Fruit fly (Drosophila melanogaster) whole organism, prepupa: ENCODE data around the gene CG3149.

Experiments
- CG10631 ChIP-seq: fragments of 200-800 bp; sonication (Bioruptor generic); optimal IDR thresholded peaks from 2 replicates; lab custom pipeline; 2016; ENCODE audit warnings: missing biosample characterization, missing genetic modification characterization
- CG10669 ChIP-seq: fragments of 200-800 bp; sonication (Bioruptor generic); optimal IDR thresholded peaks from 3 replicates; lab custom pipeline; 2018; ENCODE audit warnings: missing biosample characterization, mild to moderate bottlenecking, missing genetic modification characterization, moderate library complexity
- CG11294 ChIP-seq: fragments of 200-800 bp; sonication (Bioruptor generic); IDR thresholded peaks from 2 replicates; pipeline ENCODE4 v1.3.6; 2022; ENCODE audit warnings: missing biosample characterization, missing genetic modification characterization
- CG11762 ChIP-seq: fragments of 200-800 bp; sonication (Bioruptor generic); optimal IDR thresholded peaks from 3 replicates; lab custom pipeline; 2016; ENCODE audit warnings: missing biosample characterization, missing genetic modification characterization; ENCODE audit not compliant: insufficient read depth
- CG15336 ChIP-seq: fragments of 200-800 bp; sonication (Bioruptor generic); IDR thresholded peaks from 2 replicates; pipeline ENCODE4 v1.3.6; 2022; ENCODE audit warnings: missing biosample characterization, missing genetic modification characterization
- CG1621 ChIP-seq: fragments of 200-800 bp; sonication (Bioruptor generic); optimal IDR thresholded peaks from 3 replicates; lab custom pipeline; 2018; ENCODE audit warnings: missing biosample characterization, mild to moderate bottlenecking, missing genetic modification characterization
- CG16779 ChIP-seq: fragments of 200-800 bp; sonication (Bioruptor generic); optimal IDR thresholded peaks from 3 replicates; lab custom pipeline; 2017; ENCODE audit warnings: missing biosample characterization, mild to moderate bottlenecking, missing genetic modification characterization
- CG31627 ChIP-seq: fragments of 200-800 bp; sonication (Bioruptor generic); optimal IDR thresholded peaks from 3 replicates; lab custom pipeline; 2016; ENCODE audit warnings: missing biosample characterization, missing genetic modification characterization
- CG32006 ChIP-seq: fragments of 200-800 bp; sonication (Bioruptor generic); optimal IDR thresholded peaks from 3 replicates; lab custom pipeline; 2017; ENCODE audit warnings: missing biosample characterization, mild to moderate bottlenecking, missing genetic modification characterization
- CG3919 ChIP-seq: fragments of 200-800 bp; sonication (Bioruptor generic); optimal IDR thresholded peaks from 3 replicates; lab custom pipeline; 2016; ENCODE audit warnings: missing biosample characterization, missing genetic modification characterization
- CG4318 ChIP-seq: fragments of 200-800 bp; sonication (Bioruptor generic); optimal IDR thresholded peaks from 3 replicates; lab custom pipeline; 2017; ENCODE audit warnings: missing biosample characterization, mild to moderate bottlenecking, missing genetic modification characterization
- CG6163 ChIP-seq: fragments of 200-800 bp; sonication (Bioruptor generic); IDR thresholded peaks from 3 replicates; pipeline ENCODE4 v1.3.6; 2022; ENCODE audit warnings: missing biosample characterization, missing genetic modification characterization
- CG6276 ChIP-seq: fragments of 200-800 bp; sonication (Bioruptor generic); optimal IDR thresholded peaks from 2 replicates; lab custom pipeline; 2017; ENCODE audit warnings: missing biosample characterization, mild to moderate bottlenecking, missing genetic modification characterization
- CG6854 ChIP-seq: fragments of 200-800 bp; sonication (Bioruptor generic); optimal IDR thresholded peaks from 2 replicates; lab custom pipeline; 2017; ENCODE audit warnings: missing biosample characterization, mild to moderate bottlenecking, missing genetic modification characterization
- CG7368 ChIP-seq: fragments of 200-800 bp; sonication (Bioruptor generic); optimal IDR thresholded peaks from 3 replicates; lab custom pipeline; 2016; ENCODE audit warnings: missing biosample characterization, missing genetic modification characterization
- CG8119 ChIP-seq: fragments of 200-800 bp; sonication (Bioruptor generic); IDR thresholded peaks from 3 replicates; pipeline ENCODE4 v1.3.6; 2022; ENCODE audit warnings: missing biosample characterization, missing genetic modification characterization
- CG8319 ChIP-seq: fragments of 200-800 bp; sonication (Bioruptor generic); optimal IDR thresholded peaks from 3 replicates; lab custom pipeline; 2016; ENCODE audit warnings: missing biosample characterization, missing genetic modification characterization
- CG8632 ChIP-seq: fragments of 200-800 bp; sonication (Bioruptor generic); optimal IDR thresholded peaks from 3 replicates; lab custom pipeline; 2016; ENCODE audit warnings: missing biosample characterization, missing genetic modification characterization
- Eip75B ChIP-seq: fragments of 200-800 bp; sonication (Bioruptor generic); optimal IDR thresholded peaks from 3 replicates; lab custom pipeline; 2016; ENCODE audit warnings: missing biosample characterization, missing genetic modification characterization
- Eip93F ChIP-seq: fragments of 200-800 bp; sonication (Bioruptor generic); optimal IDR thresholded peaks from 2 replicates; lab custom pipeline; 2016; ENCODE audit warnings: missing biosample characterization, mild to moderate bottlenecking, missing genetic modification characterization
- Ets96B ChIP-seq: fragments of 200-800 bp; optimal IDR thresholded peaks from 2 replicates; lab custom pipeline; 2019; ENCODE audit warnings: missing biosample characterization, mild to moderate bottlenecking, missing genetic modification characterization, moderate library complexity
- Gug ChIP-seq: fragments of 200-800 bp; sonication (Bioruptor generic); IDR thresholded peaks from 2 replicates; pipeline ENCODE4 v1.3.6; 2022; ENCODE audit warnings: missing biosample characterization, missing genetic modification characterization
- Hr4 ChIP-seq: fragments of 200-800 bp; sonication (Bioruptor generic); optimal IDR thresholded peaks from 3 replicates; lab custom pipeline; 2016; ENCODE audit warnings: missing biosample characterization, missing genetic modification characterization
- Met ChIP-seq: fragments of 200-800 bp; sonication (Bioruptor generic); optimal IDR thresholded peaks from 3 replicates; lab custom pipeline; 2016; ENCODE audit warnings: missing biosample characterization, missing genetic modification characterization
- OdsH ChIP-seq: fragments of 200-800 bp; sonication (Bioruptor generic); optimal IDR thresholded peaks from 3 replicates; lab custom pipeline; 2016; ENCODE audit warnings: missing biosample characterization, missing genetic modification characterization
- Smox ChIP-seq: fragments of 200-800 bp; sonication (Bioruptor generic); optimal IDR thresholded peaks from 3 replicates; lab custom pipeline; 2016; ENCODE audit warnings: missing biosample characterization, missing genetic modification characterization
- Sox102F ChIP-seq: fragments of 200-800 bp; sonication (Bioruptor generic); optimal IDR thresholded peaks from 2 replicates; lab custom pipeline; 2016; ENCODE audit warnings: missing biosample characterization, mild to moderate bottlenecking, missing genetic modification characterization
- Sox14 ChIP-seq: fragments of 200-800 bp; sonication (Bioruptor generic); optimal IDR thresholded peaks from 3 replicates; lab custom pipeline; 2016; ENCODE audit warnings: missing biosample characterization, missing genetic modification characterization
- Sox15 ChIP-seq: fragments of 200-800 bp; sonication (Bioruptor generic); optimal IDR thresholded peaks from 3 replicates; lab custom pipeline; 2016; ENCODE audit warnings: missing biosample characterization, missing genetic modification characterization
- achi ChIP-seq: fragments of 200-800 bp; sonication (Bioruptor generic); optimal IDR thresholded peaks from 3 replicates; lab custom pipeline; 2016; ENCODE audit warnings: missing biosample characterization, missing genetic modification characterization
- acj6 ChIP-seq: fragments of 200-800 bp; sonication (Bioruptor generic); optimal IDR thresholded peaks from 3 replicates; lab custom pipeline; 2016; ENCODE audit warnings: missing biosample characterization, missing genetic modification characterization
- cyc ChIP-seq: fragments of 200-800 bp; sonication (Bioruptor generic); optimal IDR thresholded peaks from 3 replicates; lab custom pipeline; 2016; ENCODE audit warnings: missing biosample characterization, missing genetic modification characterization
- dac ChIP-seq: fragments of 200-800 bp; sonication (Bioruptor generic); optimal IDR thresholded peaks from 2 replicates; lab custom pipeline; 2017; ENCODE audit warnings: missing biosample characterization, mild to moderate bottlenecking, missing genetic modification characterization
- dsx ChIP-seq: fragments of 200-800 bp; optimal IDR thresholded peaks from 3 replicates; lab custom pipeline; 2019; ENCODE audit warnings: missing biosample characterization, mild to moderate bottlenecking, missing genetic modification characterization, moderate library complexity; ENCODE audit not compliant: poor library complexity, severe bottlenecking
- eg ChIP-seq: fragments of 200-800 bp; sonication (Bioruptor generic); IDR thresholded peaks from 3 replicates; pipeline ENCODE4 v1.3.6; 2022; ENCODE audit warnings: missing biosample characterization, missing genetic modification characterization
- esn ChIP-seq: fragments of 200-800 bp; sonication (Bioruptor generic); optimal IDR thresholded peaks from 2 replicates; lab custom pipeline; 2016; ENCODE audit warnings: missing biosample characterization, mild to moderate bottlenecking, missing genetic modification characterization, moderate library complexity
- fd59A ChIP-seq: fragments of 200-800 bp; sonication (Bioruptor generic); optimal IDR thresholded peaks from 2 replicates; lab custom pipeline; 2017; ENCODE audit warnings: missing biosample characterization, mild to moderate bottlenecking, missing genetic modification characterization, missing genetic modification reagents
- lz ChIP-seq: fragments of 200-800 bp; sonication (Bioruptor generic); optimal IDR thresholded peaks from 3 replicates; lab custom pipeline; 2016; ENCODE audit warnings: missing biosample characterization, missing genetic modification characterization
- net ChIP-seq: fragments of 200-800 bp; sonication (Bioruptor generic); optimal IDR thresholded peaks from 3 replicates; lab custom pipeline; 2016; ENCODE audit warnings: missing biosample characterization, missing genetic modification characterization
- pdm3 ChIP-seq: fragments of 200-800 bp; sonication (Bioruptor generic); optimal IDR thresholded peaks from 3 replicates; lab custom pipeline; 2016; ENCODE audit warnings: missing biosample characterization, missing genetic modification characterization
- spab ChIP-seq: fragments of 200-800 bp; sonication (Bioruptor generic); optimal IDR thresholded peaks from 2 replicates; lab custom pipeline; 2017; ENCODE audit warnings: missing biosample characterization, mild to moderate bottlenecking, missing genetic modification characterization, missing genetic modification reagents
- ss ChIP-seq, 2 experiments: fragments of 200-800 bp; sonication (Bioruptor generic); optimal IDR thresholded peaks; 2 replicates in 1 of 2; 3 replicates in 1 of 2; lab custom pipeline; 2017 to 2018; ENCODE audit warnings: mild to moderate bottlenecking in 2 of 2, missing biosample characterization in 2 of 2, missing genetic modification characterization in 2 of 2, moderate library complexity in 1 of 2
- svp ChIP-seq: fragments of 200-800 bp; sonication (Bioruptor generic); peaks from one replicate; lab custom pipeline; 2016; ENCODE audit warnings: missing biosample characterization, missing genetic modification characterization
- topi ChIP-seq: fragments of 200-800 bp; sonication (Bioruptor generic); optimal IDR thresholded peaks from 3 replicates; lab custom pipeline; 2016; ENCODE audit warnings: missing biosample characterization, missing genetic modification characterization
- vri ChIP-seq: fragments of 200-800 bp; sonication (Bioruptor generic); optimal IDR thresholded peaks from 3 replicates; lab custom pipeline; 2016; ENCODE audit warnings: missing biosample characterization, mild to moderate bottlenecking, missing genetic modification characterization

The CG3149 gene

dm6 chrX:5648437-5648959, 46.5 kb downstream of the CG3149 start, which contains the start of gene OtopLa (continued):
- TF ChIP-seq Smox (GFP tag; lab: Kevin White, UChicago), result peak; percentile 58
- TF ChIP-seq Ets96B (tag; lab: Kevin White, UChicago), result peak; percentile 67
- TF ChIP-seq CG6276 (GFP tag; lab: Kevin White, UChicago), result peak; percentile 71
- peak; percentile 65 for TF ChIP-seq esn (GFP tag; lab: Kevin White, UChicago)
- TF ChIP-seq fd59A, result peak; percentile 61
- TF ChIP-seq CG8319, result peak; percentile 53
- TF ChIP-seq Hr4, result peak; percentile 87
- TF ChIP-seq Sox14 (GFP tag; lab: Kevin White, UChicago), result peak; percentile 58
- TF ChIP-seq Met (GFP tag; lab: Kevin White, UChicago), result peak; percentile 67
- TF ChIP-seq dsx, result peak; percentile 69
- TF ChIP-seq CG8119, result peak; percentile 86
- TF ChIP-seq Gug (GFP tag; lab: Robert Waterston, UW), result peak; percentile 82
- peak; percentile 55 for TF ChIP-seq topi (GFP tag; lab: Kevin White, UChicago)
- TF ChIP-seq spab, result peak; percentile 64
- peak; percentile 55 for TF ChIP-seq CG7368
- peak; percentile 79 for TF ChIP-seq CG3919 (GFP tag; lab: Kevin White, UChicago)
- peak; percentile 72 for TF ChIP-seq acj6 (GFP tag; lab: Kevin White, UChicago)
- peak; percentile 76 for TF ChIP-seq pdm3 (GFP tag; lab: Kevin White, UChicago)
- TF ChIP-seq achi (GFP tag; lab: Kevin White, UChicago), result peak; percentile 70
- TF ChIP-seq CG8632 (GFP tag; lab: Kevin White, UChicago), result peak; percentile 59
- peak; percentile 84 for TF ChIP-seq CG32006 (GFP tag; lab: Kevin White, UChicago)
- TF ChIP-seq lz, result peak; percentile 73
- peak; percentile 73 for TF ChIP-seq CG16779
- peak; percentile 75 for TF ChIP-seq OdsH (GFP tag; lab: Kevin White, UChicago)
- peak; percentile 9 for TF ChIP-seq vri (GFP tag; lab: Kevin White, UChicago)
- TF ChIP-seq cyc (GFP tag; lab: Kevin White, UChicago), result peak; percentile 57
- TF ChIP-seq Sox102F (GFP tag; lab: Kevin White, UChicago), result peak; percentile 48
- peak; percentile 66 for TF ChIP-seq CG31627 (GFP tag; lab: Kevin White, UChicago)
- TF ChIP-seq CG1621 (tag; lab: Kevin White, UChicago), result peak; percentile 66

DNA sequence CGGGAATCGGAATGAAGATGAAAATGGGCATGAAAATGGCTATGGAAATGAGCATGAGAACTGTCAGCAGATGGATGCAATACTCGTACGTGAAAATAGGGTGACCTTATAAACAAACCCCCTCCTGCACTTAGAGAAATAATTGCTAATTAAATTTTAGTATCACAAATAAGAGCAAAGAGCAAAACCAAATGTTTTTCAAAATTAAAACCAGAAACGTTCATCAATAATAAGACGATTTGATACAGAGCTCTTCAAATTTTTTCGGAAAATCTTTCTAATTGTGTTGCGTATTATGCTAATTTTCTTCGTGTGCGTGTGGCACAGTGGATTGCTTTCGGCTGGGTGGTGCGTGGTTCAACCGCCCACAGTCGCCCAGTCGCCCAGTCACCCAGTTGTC, 48.8 kb downstream of the CG3149 start:
- TF ChIP-seq Sox102F (GFP tag; lab: Kevin White, UChicago), result no peak
- no peak for TF ChIP-seq CG11294
- no peak for TF ChIP-seq CG8319
- no peak for TF ChIP-seq CG4318 (GFP tag; lab: Kevin White, UChicago)
- TF ChIP-seq CG11762 (GFP tag; lab: Kevin White, UChicago), result no peak
- TF ChIP-seq Eip93F (GFP tag; lab: Kevin White, UChicago), result no peak
- TF ChIP-seq CG10669 (GFP tag; lab: Kevin White, UChicago), result no peak
- peak; percentile 35; the same call in 1 of the 2 replicates for TF ChIP-seq CG15336 (GFP tag; lab: Robert Waterston, UW)
- TF ChIP-seq ss (GFP tag; optimal IDR thresholded peaks at IDR 0.05; lab: Kevin White, UChicago), result no peak
- peak; percentile 1 for TF ChIP-seq Eip75B
- TF ChIP-seq vri (GFP tag; lab: Kevin White, UChicago), result no peak
- peak; percentile 10 for TF ChIP-seq esn (GFP tag; lab: Kevin White, UChicago)
- TF ChIP-seq dac (GFP tag; lab: Kevin White, UChicago), result no peak
- TF ChIP-seq CG32006 (GFP tag; lab: Kevin White, UChicago), result peak; percentile 13
- TF ChIP-seq Sox15 (GFP tag; lab: Kevin White, UChicago), result no peak
- no peak for TF ChIP-seq CG16779
- no peak for TF ChIP-seq Gug (GFP tag; lab: Robert Waterston, UW)
- TF ChIP-seq net (GFP tag; lab: Kevin White, UChicago), result no peak
- no peak for TF ChIP-seq Hr4
- no peak for TF ChIP-seq eg (GFP tag; lab: Robert Waterston, UW)
- no peak for TF ChIP-seq fd59A
- no peak for TF ChIP-seq spab
- TF ChIP-seq dsx, result no peak
- no peak for TF ChIP-seq cyc (GFP tag; lab: Kevin White, UChicago)
- no peak for TF ChIP-seq CG31627 (GFP tag; lab: Kevin White, UChicago)
- TF ChIP-seq pdm3 (GFP tag; lab: Kevin White, UChicago), result no peak
- no peak for TF ChIP-seq CG6163 (GFP tag; lab: Robert Waterston, UW)
- no peak for TF ChIP-seq topi (GFP tag; lab: Kevin White, UChicago)
- TF ChIP-seq svp, result peak; percentile 8
- no peak for TF ChIP-seq achi (GFP tag; lab: Kevin White, UChicago)
- TF ChIP-seq OdsH (GFP tag; lab: Kevin White, UChicago), result no peak
- TF ChIP-seq CG6854, result no peak
- TF ChIP-seq CG10631 (GFP tag; lab: Kevin White, UChicago), result peak; percentile 4
- TF ChIP-seq acj6 (GFP tag; lab: Kevin White, UChicago), result no peak
- TF ChIP-seq Ets96B (tag; lab: Kevin White, UChicago), result no peak
- no peak for TF ChIP-seq lz
